Worm (Caenorhabditis elegans): ENCODE results near the gene pptr-2.

pptr-2 gene

DNA sequence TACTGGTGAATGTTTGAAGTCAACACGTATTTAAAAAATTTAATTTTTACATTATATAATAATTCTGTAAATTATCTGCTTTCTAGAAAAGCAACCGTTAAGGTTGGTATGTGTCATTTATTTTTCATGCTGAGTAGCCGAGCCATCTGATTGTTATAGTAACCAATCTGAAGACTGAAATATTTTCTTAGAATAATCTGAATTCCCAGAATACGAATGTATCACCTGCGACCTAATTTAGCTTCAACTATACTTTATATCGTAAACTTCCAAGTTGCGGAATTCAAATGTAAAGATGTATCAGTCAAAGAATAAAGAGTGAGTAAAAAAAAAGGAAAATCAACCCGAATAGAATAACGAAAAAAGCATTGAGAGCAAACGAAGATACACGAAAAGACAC is 1.5 kb downstream of the pptr-2 start:
- TF ChIP-seq drap-1 (GFP tag; optimal IDR thresholded peaks at IDR 0.05) (no peak), nhr-2 (tag; optimal IDR thresholded peaks at IDR 0.05) (no peak), sptf-1 (tag; optimal IDR thresholded peaks at IDR 0.05) (no peak), sem-2 (GFP tag; optimal IDR thresholded peaks at IDR 0.05) (no peak), flh-1 (GFP tag; optimal IDR thresholded peaks at IDR 0.05) (no peak), zip-8 (tag; optimal IDR thresholded peaks at IDR 0.05) (no peak), ztf-11 (tag; optimal IDR thresholded peaks at IDR 0.05) (no peak), lin-32 (GFP tag; optimal IDR thresholded peaks at IDR 0.05) (no peak), nhr-28 (tag; optimal IDR thresholded peaks at IDR 0.05) (no peak), ces-1 (GFP tag; optimal IDR thresholded peaks at IDR 0.05) (no peak), nhr-237 (tag; optimal IDR thresholded peaks at IDR 0.05) (no peak), unc-62 (GFP tag; optimal IDR thresholded peaks at IDR 0.05) (no peak), cnd-1 (tag; optimal IDR thresholded peaks at IDR 0.05) (no peak), ham-2 (GFP tag; optimal IDR thresholded peaks at IDR 0.05) (no peak), lsy-2 (tag; optimal IDR thresholded peaks at IDR 0.05) (no peak)

DNA sequence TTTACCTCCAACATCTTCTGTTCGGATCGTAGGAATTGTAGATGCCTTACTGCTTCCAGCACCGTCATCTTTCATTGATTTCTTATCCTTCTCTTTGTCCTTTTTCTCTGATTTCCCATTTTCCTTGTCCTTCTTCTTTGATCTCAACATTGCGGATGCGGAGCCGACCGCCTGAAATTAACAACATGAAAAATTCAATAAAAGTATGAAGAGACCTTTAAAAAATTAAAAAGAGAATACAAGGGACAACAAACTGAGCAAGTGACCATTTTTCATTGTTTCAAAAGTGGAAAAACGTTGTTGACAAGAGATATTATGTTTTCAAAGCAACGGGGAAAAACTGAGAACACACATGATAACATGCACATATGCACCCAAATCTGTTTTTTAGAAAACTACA is 4.1 kb downstream of the pptr-2 start:
- TF ChIP-seq sem-2 (GFP tag; optimal IDR thresholded peaks at IDR 0.05) (no peak), nhr-76 (tag; optimal IDR thresholded peaks at IDR 0.05) (no peak), ceh-83 (GFP tag; optimal IDR thresholded peaks at IDR 0.05) (no peak), tbx-8 (GFP tag; optimal IDR thresholded peaks at IDR 0.05) (no peak)

DNA sequence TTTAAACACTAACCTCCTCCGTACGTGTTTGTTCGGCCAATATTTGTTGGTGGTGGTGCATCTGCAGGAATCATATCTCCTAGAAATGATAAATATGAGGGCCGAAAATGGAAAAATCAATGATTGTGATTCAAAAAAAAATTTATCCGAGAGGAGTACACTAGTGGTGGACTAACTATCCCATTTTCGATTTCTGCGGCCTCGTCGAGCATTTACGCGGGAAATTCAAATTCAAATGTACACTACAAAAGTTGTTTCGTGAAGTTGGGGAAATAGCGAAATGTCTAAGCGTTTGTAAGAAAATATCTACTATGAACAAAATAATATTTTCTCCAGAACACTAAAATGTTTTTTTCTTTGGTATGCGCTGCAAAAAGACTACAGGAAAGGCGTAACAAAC is 5.4 kb downstream of the pptr-2 start:
- TF ChIP-seq flh-1 (GFP tag; optimal IDR thresholded peaks at IDR 0.05) (no peak), nhr-28 (tag; optimal IDR thresholded peaks at IDR 0.05) (no peak), drap-1 (GFP tag; optimal IDR thresholded peaks at IDR 0.05) (no peak), lin-32 (GFP tag; optimal IDR thresholded peaks at IDR 0.05) (peak; percentile 4), ces-1 (GFP tag; optimal IDR thresholded peaks at IDR 0.05) (peak; percentile 25), hlh-1 (tag; optimal IDR thresholded peaks at IDR 0.05) (peak; percentile 3), pha-4 (tag; optimal IDR thresholded peaks at IDR 0.05) (no peak), nhr-237 (tag; optimal IDR thresholded peaks at IDR 0.05) (peak; percentile 49), unc-39 (tag; optimal IDR thresholded peaks at IDR 0.05) (no peak), ceh-83 (GFP tag; optimal IDR thresholded peaks at IDR 0.05) (no peak), blmp-1 (tag; optimal IDR thresholded peaks at IDR 0.05) (no peak), nhr-2 (tag; optimal IDR thresholded peaks at IDR 0.05) (no peak), lsy-2 (tag; optimal IDR thresholded peaks at IDR 0.05) (peak; percentile 16), nhr-76 (tag; optimal IDR thresholded peaks at IDR 0.05) (no peak), tbx-8 (GFP tag; optimal IDR thresholded peaks at IDR 0.05) (no peak), cnd-1 (tag; optimal IDR thresholded peaks at IDR 0.05) (peak; percentile 32), sptf-1 (tag; optimal IDR thresholded peaks at IDR 0.05) (peak; percentile 66)

ce11 chrV:11027740-11028139 is 7.0 kb downstream of the pptr-2 start:
- TF ChIP-seq mls-2 (tag; optimal IDR thresholded peaks at IDR 0.05), result no peak
- TF ChIP-seq sem-2 (GFP tag; optimal IDR thresholded peaks at IDR 0.05), result no peak
- no peak for TF ChIP-seq zip-8 (tag; optimal IDR thresholded peaks at IDR 0.05)
- no peak for TF ChIP-seq nhr-12 (tag; optimal IDR thresholded peaks at IDR 0.05)
- TF ChIP-seq unc-62 (GFP tag; optimal IDR thresholded peaks at IDR 0.05), result no peak
- no peak for TF ChIP-seq sptf-1 (tag; optimal IDR thresholded peaks at IDR 0.05)
- no peak for TF ChIP-seq nhr-28 (tag; optimal IDR thresholded peaks at IDR 0.05)
- TF ChIP-seq nhr-76 (tag; optimal IDR thresholded peaks at IDR 0.05), result no peak
- TF ChIP-seq mep-1 (tag; optimal IDR thresholded peaks at IDR 0.05), result no peak
- TF ChIP-seq ces-1 (GFP tag; optimal IDR thresholded peaks at IDR 0.05), result no peak
- no peak for TF ChIP-seq snpc-4 (tag; optimal IDR thresholded peaks at IDR 0.05)
- TF ChIP-seq hlh-1 (tag; optimal IDR thresholded peaks at IDR 0.05), result no peak
- no peak for TF ChIP-seq flh-1 (GFP tag; optimal IDR thresholded peaks at IDR 0.05)
- no peak for TF ChIP-seq cnd-1 (tag; optimal IDR thresholded peaks at IDR 0.05)
- TF ChIP-seq ham-2 (GFP tag; optimal IDR thresholded peaks at IDR 0.05), result no peak
- no peak for TF ChIP-seq ceh-83 (GFP tag; optimal IDR thresholded peaks at IDR 0.05)
- TF ChIP-seq blmp-1 (tag; optimal IDR thresholded peaks at IDR 0.05), result no peak
- TF ChIP-seq ceh-39 (tag; optimal IDR thresholded peaks at IDR 0.05), result no peak
- TF ChIP-seq nhr-237 (tag; optimal IDR thresholded peaks at IDR 0.05), result no peak
- no peak for TF ChIP-seq lsy-2 (tag; optimal IDR thresholded peaks at IDR 0.05)

DNA sequence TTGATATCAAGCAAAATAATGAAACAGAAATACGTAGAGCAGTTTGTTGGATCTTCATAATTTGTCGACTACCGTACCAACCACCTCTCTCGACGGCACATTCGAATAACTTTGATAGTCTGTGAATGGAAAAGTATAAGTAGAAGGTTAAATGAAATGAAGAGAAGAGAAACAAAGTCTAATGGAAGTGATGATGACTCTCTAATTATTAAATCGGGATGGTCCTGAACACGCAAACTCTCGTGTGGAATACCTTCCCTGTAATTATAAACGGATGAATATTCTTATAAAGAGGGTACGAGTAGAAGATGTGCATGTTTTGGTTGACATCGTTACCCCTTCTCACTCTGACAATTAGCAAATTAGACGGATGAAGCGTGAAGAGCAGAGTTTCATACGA is 11.9 kb downstream of the pptr-2 start, which contains the start of the genes C13G3.12 and hot-6:
C13G3.12 (minus strand) TSS at position 101 of the 400 bp plus-strand sequence.
hot-6 (minus strand) TSS at position 121 of the 400 bp plus-strand sequence.
- TF ChIP-seq nhr-28 (tag; optimal IDR thresholded peaks at IDR 0.05), result no peak
- no peak for TF ChIP-seq elt-3 (tag; optimal IDR thresholded peaks at IDR 0.05)
- no peak for TF ChIP-seq unc-62 (GFP tag; optimal IDR thresholded peaks at IDR 0.05)
- TF ChIP-seq ham-2 (GFP tag; optimal IDR thresholded peaks at IDR 0.05), result no peak
- no peak for TF ChIP-seq zip-8 (tag; optimal IDR thresholded peaks at IDR 0.05)
- TF ChIP-seq nhr-2 (tag; optimal IDR thresholded peaks at IDR 0.05), result no peak
- TF ChIP-seq blmp-1 (tag; optimal IDR thresholded peaks at IDR 0.05), result no peak
- TF ChIP-seq unc-39 (tag; optimal IDR thresholded peaks at IDR 0.05), result no peak

Measured in whole organism, mixed stage, embryonic.